Fruit fly (Drosophila melanogaster) whole organism, wandering third instar larva: ENCODE results near the gene Tctp.

Experiments
- CrebA ChIP-seq: fragments of 200-800 bp; sonication (Bioruptor generic); optimal IDR thresholded peaks from 2 replicates; lab custom pipeline; 2016; ENCODE audit warnings: missing biosample characterization, mild to moderate bottlenecking, missing genetic modification characterization, borderline replicate concordance
- OdsH ChIP-seq: fragments of 200-800 bp; sonication (Bioruptor generic); optimal IDR thresholded peaks from 2 replicates; lab custom pipeline; 2016; ENCODE audit warnings: missing biosample characterization, mild to moderate bottlenecking, missing genetic modification characterization
- ey ChIP-seq: fragments of 200-800 bp; sonication (Bioruptor generic); optimal IDR thresholded peaks from 2 replicates; lab custom pipeline; 2016; ENCODE audit warnings: missing biosample characterization, missing genetic modification characterization
- lola ChIP-seq: fragments of >200 bp; optimal IDR thresholded peaks from 2 replicates; lab custom pipeline; 2017; ENCODE audit warnings: missing biosample characterization, missing genetic modification characterization
- sv ChIP-seq: fragments of 200-800 bp; sonication (Bioruptor generic); optimal IDR thresholded peaks from 3 replicates; lab custom pipeline; 2016; ENCODE audit warnings: missing biosample characterization, missing genetic modification characterization

DNA sequence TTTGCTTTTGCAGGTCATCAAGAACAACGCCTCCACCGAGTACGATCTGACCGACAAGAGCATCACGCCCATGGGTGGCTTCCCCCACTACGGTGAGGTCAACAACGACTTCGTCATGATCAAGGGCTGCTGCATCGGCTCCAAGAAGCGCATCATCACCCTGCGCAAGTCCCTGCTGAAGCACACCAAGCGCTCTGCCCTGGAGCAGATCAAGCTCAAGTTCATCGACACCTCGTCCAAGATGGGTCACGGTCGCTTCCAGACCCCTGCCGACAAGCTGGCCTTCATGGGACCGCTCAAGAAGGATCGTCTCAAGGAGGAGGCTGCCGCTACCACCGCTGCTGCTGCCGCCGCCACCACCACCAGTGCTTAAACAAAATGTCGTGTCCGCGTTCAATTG is 14.4 kb downstream of the Tctp start:
- TF ChIP-seq CrebA (GFP tag; lab: Kevin White, UChicago) (no peak), OdsH (GFP tag; lab: Kevin White, UChicago) (no peak), sv (GFP tag; lab: Kevin White, UChicago) (no peak), ey (GFP tag; lab: Kevin White, UChicago) (no peak), lola (no peak)
